Fruit fly (Drosophila melanogaster) whole organism, embryonic: ENCODE data around the gene CG13124.

Experiments
- Adf1 ChIP-seq: fragments of 200-800 bp; sonication (Bioruptor generic); IDR thresholded peaks from 2 replicates; pipeline ENCODE4 v1.3.6; 2022; ENCODE audit warnings: missing biosample characterization, missing genetic modification characterization
- CG10321 ChIP-seq: fragments of 200-800 bp; sonication (Bioruptor generic); IDR thresholded peaks from 2 replicates; pipeline ENCODE4 v1.3.6; 2022; ENCODE audit warnings: missing biosample characterization, missing genetic modification characterization
- CG13424 ChIP-seq: fragments of 200-800 bp; sonication (Bioruptor generic); optimal IDR thresholded peaks from 2 replicates; lab custom pipeline; 2019; ENCODE audit warnings: missing biosample characterization, mild to moderate bottlenecking, missing genetic modification characterization, moderate library complexity
- CG14710 ChIP-seq: fragments of 200-800 bp; sonication (Bioruptor generic); optimal IDR thresholded peaks from 3 replicates; lab custom pipeline; 2019; ENCODE audit warnings: missing biosample characterization, mild to moderate bottlenecking, missing genetic modification characterization, moderate library complexity
- CG15514 ChIP-seq: fragments of 200-800 bp; sonication (Bioruptor generic); optimal IDR thresholded peaks from 3 replicates; lab custom pipeline; 2017; ENCODE audit warnings: missing biosample characterization, missing genetic modification characterization, mild to moderate bottlenecking, moderate library complexity, missing genetic modification reagents
- CG15696 ChIP-seq: fragments of 200-800 bp; sonication (Bioruptor generic); optimal IDR thresholded peaks from 2 replicates; lab custom pipeline; 2019; ENCODE audit warnings: missing biosample characterization, mild to moderate bottlenecking, missing genetic modification characterization, moderate library complexity
- CG1602 ChIP-seq: fragments of 200-800 bp; sonication (Bioruptor generic); optimal IDR thresholded peaks from 3 replicates; lab custom pipeline; 2016; ENCODE audit warnings: missing biosample characterization, missing genetic modification characterization
- CG17359 ChIP-seq: fragments of 200-800 bp; sonication (Bioruptor generic); optimal IDR thresholded peaks from 3 replicates; lab custom pipeline; 2018; ENCODE audit warnings: missing biosample characterization, mild to moderate bottlenecking, missing genetic modification characterization, moderate library complexity
- CG17829 ChIP-seq: fragments of 200-800 bp; optimal IDR thresholded peaks from 2 replicates; lab custom pipeline; 2019; ENCODE audit warnings: missing biosample characterization, mild to moderate bottlenecking, missing genetic modification characterization, moderate library complexity
- CG18764 ChIP-seq: fragments of 200-800 bp; sonication (Bioruptor generic); optimal IDR thresholded peaks from 3 replicates; lab custom pipeline; 2016; ENCODE audit warnings: missing biosample characterization, missing genetic modification characterization
- CG32767 ChIP-seq: fragments of 200-800 bp; sonication (Bioruptor generic); IDR thresholded peaks from 2 replicates; pipeline ENCODE4 v1.3.6; 2022; ENCODE audit warnings: missing biosample characterization, missing genetic modification characterization
- CG6813 ChIP-seq: fragments of 200-800 bp; sonication (Bioruptor generic); optimal IDR thresholded peaks from 2 replicates; lab custom pipeline; 2017; ENCODE audit warnings: missing biosample characterization, missing genetic modification characterization, mild to moderate bottlenecking, moderate library complexity, missing genetic modification reagents
- CTCF ChIP-seq: fragments of 200-800 bp; sonication (Bioruptor generic); optimal IDR thresholded peaks from 2 replicates; lab custom pipeline; 2017; ENCODE audit warnings: missing biosample characterization, mild to moderate bottlenecking, missing genetic modification characterization, moderate library complexity
- CrebB ChIP-seq: fragments of 200-800 bp; sonication (Bioruptor generic); optimal IDR thresholded peaks from 3 replicates; lab custom pipeline; 2018; ENCODE audit warnings: missing biosample characterization, mild to moderate bottlenecking, missing genetic modification characterization
- D ChIP-seq, 2 experiments: fragments of 200-800 bp in 1 of 2; fragments of >200 bp in 1 of 2; sonication (Bioruptor generic) in 1 of 2; optimal IDR thresholded peaks; 2 replicates in 1 of 2; 3 replicates in 1 of 2; lab custom pipeline; 2017; ENCODE audit warnings: mild to moderate bottlenecking in 1 of 2, missing biosample characterization in 1 of 2, missing genetic modification characterization in 1 of 2, missing genetic modification reagents in 1 of 2
- Deaf1 ChIP-seq: fragments of 200-800 bp; optimal IDR thresholded peaks from 3 replicates; lab custom pipeline; 2019; ENCODE audit warnings: missing biosample characterization, mild to moderate bottlenecking, missing genetic modification characterization, moderate library complexity
- Dek ChIP-seq: fragments of 200-800 bp; sonication (Bioruptor generic); optimal IDR thresholded peaks from 3 replicates; lab custom pipeline; 2019; ENCODE audit warnings: missing biosample characterization, mild to moderate bottlenecking, missing genetic modification characterization, moderate library complexity
- Ets65A ChIP-seq: fragments of 200-800 bp; sonication (Bioruptor generic); peaks from one replicate; lab custom pipeline; 2016; ENCODE audit warnings: missing biosample characterization, missing genetic modification characterization
- Ets97D ChIP-seq: fragments of 200-800 bp; sonication (Bioruptor generic); optimal IDR thresholded peaks from 3 replicates; lab custom pipeline; 2016; ENCODE audit warnings: missing biosample characterization, missing genetic modification characterization
- Hmx ChIP-seq: fragments of 200-800 bp; sonication (Bioruptor generic); optimal IDR thresholded peaks from 2 replicates; lab custom pipeline; 2016; ENCODE audit warnings: missing biosample characterization, missing genetic modification characterization
- NC2β ChIP-seq: fragments of 200-800 bp; sonication (Bioruptor generic); optimal IDR thresholded peaks from 2 replicates; lab custom pipeline; 2016; ENCODE audit warnings: missing biosample characterization, missing genetic modification characterization
- NFAT ChIP-seq: fragments of 200-800 bp; sonication (Bioruptor generic); IDR thresholded peaks from 2 replicates; pipeline ENCODE4 v1.3.6; 2022; ENCODE audit warnings: missing biosample characterization, missing genetic modification characterization
- Nf-YC ChIP-seq: fragments of 200-800 bp; optimal IDR thresholded peaks from 3 replicates; lab custom pipeline; 2019; ENCODE audit warnings: missing biosample characterization, mild to moderate bottlenecking, missing genetic modification characterization, moderate library complexity
- Scr ChIP-seq: fragments of 200-800 bp; sonication (Bioruptor generic); IDR thresholded peaks from 2 replicates; pipeline ENCODE4 v1.3.6; 2022; ENCODE audit warnings: missing biosample characterization, missing genetic modification characterization; ENCODE audit not compliant: partially characterized antibody
- ap ChIP-seq: fragments of 200-800 bp; sonication (Bioruptor generic); IDR thresholded peaks from 2 replicates; pipeline ENCODE4 v1.3.6; 2022; ENCODE audit warnings: missing biosample characterization, missing genetic modification characterization
- ash1 ChIP-seq: fragments of 200-800 bp; sonication (Bioruptor generic); optimal IDR thresholded peaks from 2 replicates; lab custom pipeline; 2018; ENCODE audit warnings: missing biosample characterization, mild to moderate bottlenecking, missing genetic modification characterization
- bab2 ChIP-seq: fragments of 200-800 bp; sonication (Bioruptor generic); optimal IDR thresholded peaks from 2 replicates; lab custom pipeline; 2016; ENCODE audit warnings: missing biosample characterization, missing genetic modification characterization
- cato ChIP-seq: fragments of 200-800 bp; sonication (Bioruptor generic); optimal IDR thresholded peaks from 2 replicates; lab custom pipeline; 2016; ENCODE audit warnings: missing biosample characterization, missing genetic modification characterization, borderline replicate concordance
- chif ChIP-seq, 2 experiments: fragments of 200-800 bp; sonication (Bioruptor generic); optimal IDR thresholded peaks; 3 replicates each; lab custom pipeline; 2016; ENCODE audit warnings: missing biosample characterization in 2 of 2, missing genetic modification characterization in 2 of 2
- crp ChIP-seq, 2 experiments: fragments of 200-800 bp; sonication (Bioruptor generic); optimal IDR thresholded peaks; 2 replicates in 1 of 2; 3 replicates in 1 of 2; lab custom pipeline; 2017; ENCODE audit warnings: missing biosample characterization in 2 of 2, missing genetic modification characterization in 2 of 2, mild to moderate bottlenecking in 1 of 2, moderate library complexity in 1 of 2
- cwo ChIP-seq: fragments of 200-800 bp; sonication (Bioruptor generic); optimal IDR thresholded peaks from 3 replicates; lab custom pipeline; 2017; ENCODE audit warnings: missing biosample characterization, missing genetic modification characterization, mild to moderate bottlenecking, moderate library complexity, missing genetic modification reagents
- danr ChIP-seq: fragments of 200-800 bp; sonication (Bioruptor generic); IDR thresholded peaks from 2 replicates; pipeline ENCODE4 v1.3.6; 2022; ENCODE audit warnings: missing biosample characterization, missing genetic modification characterization
- esg ChIP-seq: fragments of 200-800 bp; sonication (Bioruptor generic); conservative IDR thresholded peaks from 2 replicates; pipeline ENCODE4 v1.3.6; 2022; ENCODE audit warnings: missing biosample characterization, missing genetic modification characterization
- exex ChIP-seq: fragments of 200-800 bp; sonication (Bioruptor generic); optimal IDR thresholded peaks from 4 replicates; lab custom pipeline; 2018; ENCODE audit warnings: missing biosample characterization, mild to moderate bottlenecking, missing genetic modification characterization, moderate library complexity
- fd3F ChIP-seq: fragments of 200-800 bp; sonication (Bioruptor generic); optimal IDR thresholded peaks from 2 replicates; lab custom pipeline; 2018; ENCODE audit warnings: missing biosample characterization, mild to moderate bottlenecking, missing genetic modification characterization, moderate library complexity
- grau ChIP-seq: fragments of 200-800 bp; optimal IDR thresholded peaks from 3 replicates; lab custom pipeline; 2019; ENCODE audit warnings: missing biosample characterization, mild to moderate bottlenecking, missing genetic modification characterization, moderate library complexity
- hb ChIP-seq: fragments of 200-800 bp; sonication (Bioruptor generic); IDR thresholded peaks from 3 replicates; pipeline ENCODE4 v1.3.6; 2022; ENCODE audit warnings: missing biosample characterization, missing genetic modification characterization; ENCODE audit not compliant: partially characterized antibody
- jing ChIP-seq: fragments of 200-800 bp; sonication (Bioruptor generic); optimal IDR thresholded peaks from 2 replicates; lab custom pipeline; 2018; ENCODE audit warnings: missing biosample characterization, mild to moderate bottlenecking, missing genetic modification characterization
- maf-S ChIP-seq: fragments of 200-800 bp; sonication (Bioruptor generic); optimal IDR thresholded peaks from 2 replicates; lab custom pipeline; 2016; ENCODE audit warnings: missing biosample characterization, missing genetic modification characterization
- nmo ChIP-seq: fragments of 200-800 bp; sonication (Bioruptor generic); optimal IDR thresholded peaks from 2 replicates; lab custom pipeline; 2018; ENCODE audit warnings: missing biosample characterization, mild to moderate bottlenecking, missing genetic modification characterization, moderate library complexity
- onecut ChIP-seq: fragments of 200-800 bp; sonication (Bioruptor generic); IDR thresholded peaks from 2 replicates; pipeline ENCODE4 v1.3.6; 2022; ENCODE audit warnings: missing biosample characterization, missing genetic modification characterization
- otp ChIP-seq: fragments of 200-800 bp; sonication (Bioruptor generic); IDR thresholded peaks from 3 replicates; pipeline ENCODE4, ENCODE4 v1.3.6; 2022; ENCODE audit warnings: missing biosample characterization, missing genetic modification characterization
- pita ChIP-seq: fragments of 200-800 bp; sonication (Bioruptor generic); optimal IDR thresholded peaks from 2 replicates; lab custom pipeline; 2017; ENCODE audit warnings: missing biosample characterization, mild to moderate bottlenecking, missing genetic modification characterization
- rib ChIP-seq: fragments of 200-800 bp; sonication (Bioruptor generic); IDR thresholded peaks from 2 replicates; pipeline ENCODE4 v1.3.6; 2022; ENCODE audit warnings: missing biosample characterization, missing genetic modification characterization
- schlank ChIP-seq: fragments of 200-800 bp; sonication (Bioruptor generic); optimal IDR thresholded peaks from 2 replicates; lab custom pipeline; 2018; ENCODE audit warnings: missing biosample characterization, mild to moderate bottlenecking, missing genetic modification characterization
- sisA ChIP-seq: fragments of 200-800 bp; sonication (Bioruptor generic); IDR thresholded peaks from 2 replicates; pipeline ENCODE4 v1.3.6; 2022; ENCODE audit warnings: missing biosample characterization, missing genetic modification characterization
- slbo ChIP-seq: fragments of 200-800 bp; sonication (Bioruptor generic); IDR thresholded peaks from 2 replicates; pipeline ENCODE4 v1.3.6; 2022; ENCODE audit warnings: missing biosample characterization, missing genetic modification characterization
- ssp ChIP-seq: fragments of 200-800 bp; sonication (Bioruptor generic); IDR thresholded peaks from 2 replicates; pipeline ENCODE4 v1.3.6; 2022; ENCODE audit warnings: missing biosample characterization, missing genetic modification characterization
- sug ChIP-seq: fragments of 200-800 bp; optimal IDR thresholded peaks from 2 replicates; lab custom pipeline; 2019; ENCODE audit warnings: missing biosample characterization, mild to moderate bottlenecking, missing genetic modification characterization, moderate library complexity
- vvl ChIP-seq: fragments of 200-800 bp; sonication (Bioruptor generic); IDR thresholded peaks from 2 replicates; pipeline ENCODE4 v1.3.6; 2022; ENCODE audit warnings: missing biosample characterization, missing genetic modification characterization

CG13124 gene

DNA sequence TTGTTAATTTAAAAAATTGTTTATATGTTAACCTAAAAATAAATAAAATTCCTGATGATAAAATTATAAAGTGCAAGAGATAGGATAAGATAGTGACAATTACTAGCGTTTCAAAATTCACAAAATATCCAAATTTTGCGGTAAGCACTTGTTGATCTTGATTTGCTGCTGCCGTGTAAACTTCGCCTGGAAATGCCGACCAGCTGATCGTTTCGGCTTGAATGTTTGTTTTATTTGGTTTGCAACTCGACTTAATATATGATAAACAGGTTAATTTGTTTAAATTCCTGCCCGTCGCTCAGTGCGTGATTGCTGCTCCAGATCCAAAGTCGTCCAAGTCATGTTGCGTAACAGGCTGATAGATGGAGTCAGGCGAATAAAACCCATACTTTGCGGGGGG, 13.0 kb upstream of the CG13124 start, which contains the start of gene CG4592 (continued):
- TF ChIP-seq CG13424 (tag; lab: Kevin White, UChicago): no peak
- peak; percentile 24 for TF ChIP-seq cato (GFP tag; lab: Kevin White, UChicago)
- peak; percentile 56; the same call in 1 of the 2 replicates for TF ChIP-seq CG32767 (GFP tag; lab: Robert Waterston, UW)
- peak; percentile 22 for TF ChIP-seq bab2 (GFP tag; lab: Kevin White, UChicago)
- TF ChIP-seq maf-S (GFP tag; lab: Kevin White, UChicago): peak; percentile 44
- TF ChIP-seq Deaf1 (tag; lab: Kevin White, UChicago): peak; percentile 27
- peak; percentile 39 for TF ChIP-seq schlank (tag; lab: Kevin White, UChicago)
- 0 out of 2 replicates have a peak, but pooled peaks have one; percentile 21 for TF ChIP-seq ap
- TF ChIP-seq cwo (GFP tag; lab: Kevin White, UChicago): peak; percentile 14
- peak; percentile 26 for TF ChIP-seq Ets97D (GFP tag; lab: Kevin White, UChicago)
- peak; percentile 25 for TF ChIP-seq Hmx (GFP tag; lab: Kevin White, UChicago)
- TF ChIP-seq Nf-YC: no peak
- TF ChIP-seq ash1 (GFP tag; lab: Kevin White, UChicago): no peak
- TF ChIP-seq rib (GFP tag; lab: Robert Waterston, UW): no peak
- TF ChIP-seq CG1602 (GFP tag; lab: Kevin White, UChicago): peak; percentile 8
- TF ChIP-seq exex (tag; lab: Kevin White, UChicago): peak; percentile 52
- peak; percentile 56 for TF ChIP-seq nmo (GFP tag; lab: Kevin White, UChicago)
- TF ChIP-seq CG18764 (GFP tag; lab: Kevin White, UChicago): no peak
- no peak for TF ChIP-seq grau (tag; lab: Kevin White, UChicago)
- TF ChIP-seq esg (GFP tag; lab: Robert Waterston, UW): no peak
- peak; percentile 60 for TF ChIP-seq NFAT (GFP tag; lab: Robert Waterston, UW)
- TF ChIP-seq crp (GFP tag; optimal IDR thresholded peaks at IDR 0.05; lab: Kevin White, UChicago): peak; percentile 69 to 92
- TF ChIP-seq Adf1 (GFP tag; lab: Robert Waterston, UW): peak; percentile 18; the same call in 1 of the 2 replicates
- TF ChIP-seq CG15514 (GFP tag; lab: Kevin White, UChicago): peak; percentile 46
- TF ChIP-seq jing (GFP tag; lab: Kevin White, UChicago): no peak
- peak; percentile 42 for TF ChIP-seq fd3F (GFP tag; lab: Kevin White, UChicago)
- TF ChIP-seq sug (tag; lab: Kevin White, UChicago): peak; percentile 94
- peak; percentile 90 for TF ChIP-seq Ets65A (GFP tag; lab: Kevin White, UChicago)
- TF ChIP-seq CrebB (tag; lab: Kevin White, UChicago): peak; percentile 47
- peak; percentile 52 for TF ChIP-seq CG14710 (tag; lab: Kevin White, UChicago)
- TF ChIP-seq Dek (tag; lab: Kevin White, UChicago): no peak
- peak; percentile 65 for TF ChIP-seq CG17829 (tag; lab: Kevin White, UChicago)
- peak; percentile 32; the same call in 1 of the 2 replicates for TF ChIP-seq CG10321 (GFP tag; lab: Robert Waterston, UW)
- TF ChIP-seq onecut: peak; percentile 63
- peak; percentile 14; the same call in 1 of the 2 replicates for TF ChIP-seq ssp (GFP tag; lab: Robert Waterston, UW)
- peak; percentile 4 to 42 for TF ChIP-seq chif (GFP tag; optimal IDR thresholded peaks at IDR 0.05; lab: Kevin White, UChicago)
- peak; percentile 39 for TF ChIP-seq CG15696 (tag; lab: Kevin White, UChicago)
- TF ChIP-seq CTCF: no peak
- TF ChIP-seq sisA (GFP tag; lab: Robert Waterston, UW): no peak
- TF ChIP-seq slbo (GFP tag; lab: Robert Waterston, UW): peak; percentile 62
- peak; percentile 86 for TF ChIP-seq vvl (GFP tag; lab: Robert Waterston, UW)
- TF ChIP-seq Scr (GFP tag; lab: Robert Waterston, UW): no peak
- peak; percentile 17 for TF ChIP-seq CG6813
- TF ChIP-seq NC2β (GFP tag; lab: Kevin White, UChicago): peak; percentile 25
- no peak for TF ChIP-seq hb (GFP tag; lab: Robert Waterston, UW)
- peak; percentile 11; the same call in 1 of the 2 replicates for TF ChIP-seq danr
- TF ChIP-seq otp (GFP tag; lab: Robert Waterston, UW): peak; percentile 67; the same call in 1 of the 3 replicates
- TF ChIP-seq D (optimal IDR thresholded peaks at IDR 0.05; lab: Kevin White, UChicago): no peak
- no peak for TF ChIP-seq D (GFP tag; optimal IDR thresholded peaks at IDR 0.05; lab: Kevin White, UChicago)
- no peak for TF ChIP-seq CG17359 (tag; lab: Kevin White, UChicago)
- peak; percentile 14 for TF ChIP-seq pita (GFP tag; lab: Kevin White, UChicago)
